Fruit fly (Drosophila melanogaster) whole organism, embryonic: Measurements from ENCODE around the gene MESR6.

Experiments
- ATbp ChIP-seq: fragments of 200-800 bp; sonication (Bioruptor generic); optimal IDR thresholded peaks from 2 replicates; lab custom pipeline; 2017; ENCODE audit warnings: missing biosample characterization, mild to moderate bottlenecking, missing genetic modification characterization, missing genetic modification reagents
- Abd-B ChIP-seq: fragments of 200-800 bp; sonication (Bioruptor generic); optimal IDR thresholded peaks from 2 replicates; lab custom pipeline; 2018; ENCODE audit warnings: missing biosample characterization, mild to moderate bottlenecking, missing genetic modification characterization, moderate library complexity
- Adf1 ChIP-seq: fragments of 200-800 bp; sonication (Bioruptor generic); IDR thresholded peaks from 2 replicates; pipeline ENCODE4 v1.3.6; 2022; ENCODE audit warnings: missing biosample characterization, missing genetic modification characterization
- Atf3 ChIP-seq: fragments of 200-800 bp; sonication (Bioruptor generic); optimal IDR thresholded peaks from 3 replicates; lab custom pipeline; 2016; ENCODE audit warnings: missing biosample characterization, missing genetic modification characterization
- BtbVII ChIP-seq: fragments of 200-800 bp; sonication (Bioruptor generic); optimal IDR thresholded peaks from 3 replicates; lab custom pipeline; 2017; ENCODE audit warnings: missing biosample characterization, mild to moderate bottlenecking, missing genetic modification characterization
- CG10462 ChIP-seq: fragments of 200-800 bp; sonication (Bioruptor generic); optimal IDR thresholded peaks from 2 replicates; lab custom pipeline; 2016; ENCODE audit warnings: missing biosample characterization, missing genetic modification characterization
- CG11085 ChIP-seq: fragments of 200-800 bp; sonication (Bioruptor generic); IDR thresholded peaks from 2 replicates; pipeline ENCODE4 v1.3.6; 2022; ENCODE audit warnings: missing biosample characterization, missing genetic modification characterization
- CG11696 ChIP-seq: fragments of 200-800 bp; sonication (Bioruptor generic); IDR thresholded peaks from 2 replicates; pipeline ENCODE4 v1.3.6; 2022; ENCODE audit warnings: missing biosample characterization, missing genetic modification characterization
- CG1233 ChIP-seq: fragments of 200-800 bp; sonication (Bioruptor generic); optimal IDR thresholded peaks from 4 replicates; lab custom pipeline; 2018; ENCODE audit warnings: missing biosample characterization, mild to moderate bottlenecking, missing genetic modification characterization
- CG12659 ChIP-seq: fragments of 200-800 bp; sonication (Bioruptor generic); optimal IDR thresholded peaks from 3 replicates; lab custom pipeline; 2017; ENCODE audit warnings: mild to moderate bottlenecking, missing biosample characterization, missing genetic modification reagents, missing genetic modification characterization
- CG14667 ChIP-seq: fragments of 200-800 bp; sonication (Bioruptor generic); IDR thresholded peaks from 2 replicates; pipeline ENCODE4 v1.3.6; 2022; ENCODE audit warnings: missing biosample characterization, missing genetic modification characterization
- CG15514 ChIP-seq: fragments of 200-800 bp; sonication (Bioruptor generic); optimal IDR thresholded peaks from 3 replicates; lab custom pipeline; 2017; ENCODE audit warnings: missing biosample characterization, missing genetic modification characterization, mild to moderate bottlenecking, moderate library complexity, missing genetic modification reagents
- CG16863 ChIP-seq: fragments of 200-800 bp; sonication (Bioruptor generic); optimal IDR thresholded peaks from 3 replicates; lab custom pipeline; 2016; ENCODE audit warnings: missing biosample characterization, missing genetic modification characterization
- CG2120 ChIP-seq: fragments of 200-800 bp; sonication (Bioruptor generic); optimal IDR thresholded peaks from 3 replicates; lab custom pipeline; 2016; ENCODE audit warnings: missing biosample characterization, missing genetic modification characterization
- CG2129 ChIP-seq: fragments of 200-800 bp; sonication (Bioruptor generic); IDR thresholded peaks from 2 replicates; pipeline ENCODE4 v1.3.6; 2022; ENCODE audit warnings: missing biosample characterization, missing genetic modification characterization; ENCODE audit not compliant: partially characterized antibody
- CG2889 ChIP-seq: fragments of 200-800 bp; sonication (Bioruptor generic); IDR thresholded peaks from 3 replicates; pipeline ENCODE4 v1.3.6; 2022; ENCODE audit warnings: missing biosample characterization, missing genetic modification characterization
- CG30403 ChIP-seq: fragments of 200-800 bp; sonication (Bioruptor generic); optimal IDR thresholded peaks from 3 replicates; lab custom pipeline; 2016; ENCODE audit warnings: missing biosample characterization, missing genetic modification characterization
- CG34224 ChIP-seq: fragments of 200-800 bp; sonication (Bioruptor generic); IDR thresholded peaks from 3 replicates; pipeline ENCODE4 v1.3.6; 2022; ENCODE audit warnings: missing biosample characterization, missing genetic modification characterization; ENCODE audit not compliant: partially characterized antibody
- CG3847 ChIP-seq: fragments of 200-800 bp; sonication (Bioruptor generic); IDR thresholded peaks from 2 replicates; pipeline ENCODE4 v1.3.6; 2022; ENCODE audit warnings: missing biosample characterization, missing genetic modification characterization
- CG4282 ChIP-seq: fragments of 200-800 bp; sonication (Bioruptor generic); optimal IDR thresholded peaks from 2 replicates; lab custom pipeline; 2016; ENCODE audit warnings: missing biosample characterization, missing genetic modification characterization
- CG5245 ChIP-seq: fragments of 200-800 bp; sonication (Bioruptor generic); optimal IDR thresholded peaks from 3 replicates; lab custom pipeline; 2016; ENCODE audit warnings: missing biosample characterization, missing genetic modification characterization
- CG6654 ChIP-seq: fragments of 200-800 bp; sonication (Bioruptor generic); optimal IDR thresholded peaks from 2 replicates; lab custom pipeline; 2017; ENCODE audit warnings: missing biosample characterization, mild to moderate bottlenecking, missing genetic modification characterization
- CG7372 ChIP-seq: fragments of 200-800 bp; sonication (Bioruptor generic); IDR thresholded peaks from 2 replicates; pipeline ENCODE4 v1.3.6; 2022; ENCODE audit warnings: missing biosample characterization, missing genetic modification characterization
- CG8290 ChIP-seq, 3 experiments: fragments of 200-800 bp; sonication (Bioruptor generic); optimal IDR thresholded peaks; 2 replicates each; lab custom pipeline; 2016 to 2019; ENCODE audit warnings: missing biosample characterization in 3 of 3, missing genetic modification characterization in 3 of 3, mild to moderate bottlenecking in 2 of 3, moderate library complexity in 1 of 3
- CG9932 ChIP-seq: fragments of 200-800 bp; sonication (Bioruptor generic); IDR thresholded peaks from 2 replicates; pipeline ENCODE4 v1.3.6; 2022; ENCODE audit warnings: missing biosample characterization, missing genetic modification characterization
- GATAe ChIP-seq: fragments of 200-800 bp; sonication (Bioruptor generic); conservative IDR thresholded peaks from 2 replicates; pipeline ENCODE4 v1.3.6; 2022; ENCODE audit warnings: missing biosample characterization, missing genetic modification characterization
- MTF-1 ChIP-seq: fragments of 200-800 bp; sonication (Bioruptor generic); optimal IDR thresholded peaks from 2 replicates; lab custom pipeline; 2018; ENCODE audit warnings: missing biosample characterization, mild to moderate bottlenecking, missing genetic modification characterization, borderline replicate concordance
- Nf-YC ChIP-seq: fragments of 200-800 bp; optimal IDR thresholded peaks from 3 replicates; lab custom pipeline; 2019; ENCODE audit warnings: missing biosample characterization, mild to moderate bottlenecking, missing genetic modification characterization, moderate library complexity
- Ptx1 ChIP-seq: fragments of 200-800 bp; sonication (Bioruptor generic); IDR thresholded peaks from 2 replicates; pipeline ENCODE4 v1.3.6; 2022; ENCODE audit warnings: missing biosample characterization, missing genetic modification characterization
- Sox102F ChIP-seq: fragments of 200-800 bp; sonication (Bioruptor generic); optimal IDR thresholded peaks from 2 replicates; lab custom pipeline; 2018; ENCODE audit warnings: missing biosample characterization, mild to moderate bottlenecking, missing genetic modification characterization, moderate library complexity
- Taf1 ChIP-seq: fragments of 200-800 bp; sonication (Bioruptor generic); IDR thresholded peaks from 2 replicates; pipeline ENCODE4 v1.3.6; 2022; ENCODE audit warnings: missing biosample characterization, missing genetic modification characterization
- Xbp1 ChIP-seq: fragments of 200-800 bp; sonication (Bioruptor generic); optimal IDR thresholded peaks from 3 replicates; lab custom pipeline; 2016; ENCODE audit warnings: missing biosample characterization, mild to moderate bottlenecking, missing genetic modification characterization
- abd-A ChIP-seq: fragments of 200-800 bp; sonication (Bioruptor generic); optimal IDR thresholded peaks from 3 replicates; lab custom pipeline; 2019; ENCODE audit warnings: missing biosample characterization, mild to moderate bottlenecking, missing genetic modification characterization, moderate library complexity
- dm ChIP-seq: fragments of 200-800 bp; sonication (Bioruptor generic); optimal IDR thresholded peaks from 3 replicates; lab custom pipeline; 2016; ENCODE audit warnings: missing biosample characterization, missing genetic modification characterization
- dmrt11E ChIP-seq: fragments of 200-800 bp; sonication (Bioruptor generic); optimal IDR thresholded peaks from 3 replicates; lab custom pipeline; 2018; ENCODE audit warnings: missing biosample characterization, mild to moderate bottlenecking, missing genetic modification characterization, moderate library complexity
- fd64A ChIP-seq: fragments of 200-800 bp; sonication (Bioruptor generic); optimal IDR thresholded peaks from 3 replicates; lab custom pipeline; 2018; ENCODE audit warnings: missing biosample characterization, mild to moderate bottlenecking, missing genetic modification characterization
- fd96Cb ChIP-seq: fragments of 200-800 bp; sonication (Bioruptor generic); optimal IDR thresholded peaks from 2 replicates; lab custom pipeline; 2018; ENCODE audit warnings: missing biosample characterization, mild to moderate bottlenecking, missing genetic modification characterization, moderate library complexity
- gcm2 ChIP-seq: fragments of 200-800 bp; sonication (Bioruptor generic); optimal IDR thresholded peaks from 2 replicates; lab custom pipeline; 2016; ENCODE audit warnings: missing biosample characterization, missing genetic modification characterization
- ham ChIP-seq: fragments of 200-800 bp; sonication (Bioruptor generic); IDR thresholded peaks from 2 replicates; pipeline ENCODE4 v1.3.6; 2022; ENCODE audit warnings: missing biosample characterization, missing genetic modification characterization
- jigr1 ChIP-seq: fragments of 200-800 bp; sonication (Bioruptor generic); IDR thresholded peaks from 3 replicates; pipeline ENCODE4 v1.3.6; 2022; ENCODE audit warnings: missing biosample characterization, missing genetic modification characterization
- lbe ChIP-seq: fragments of 200-800 bp; sonication (Bioruptor generic); optimal IDR thresholded peaks from 2 replicates; lab custom pipeline; 2016; ENCODE audit warnings: missing biosample characterization, mild to moderate bottlenecking, missing genetic modification characterization
- nau ChIP-seq: fragments of 200-800 bp; sonication (Bioruptor generic); optimal IDR thresholded peaks from 3 replicates; lab custom pipeline; 2017; ENCODE audit warnings: missing biosample characterization, mild to moderate bottlenecking, missing genetic modification characterization, missing genetic modification reagents
- slp2 ChIP-seq: fragments of 200-800 bp; sonication (Bioruptor generic); optimal IDR thresholded peaks from 2 replicates; lab custom pipeline; 2016; ENCODE audit warnings: missing biosample characterization, missing genetic modification characterization
- stc ChIP-seq: fragments of 200-800 bp; sonication (Bioruptor generic); IDR thresholded peaks from 2 replicates; pipeline ENCODE4 v1.3.6; 2022; ENCODE audit warnings: missing biosample characterization, missing genetic modification characterization
- tgo ChIP-seq: fragments of 200-800 bp; sonication (Bioruptor generic); IDR thresholded peaks from 3 replicates; pipeline ENCODE4 v1.3.6; 2022; ENCODE audit warnings: missing biosample characterization, missing genetic modification characterization
- tio ChIP-seq: fragments of 200-800 bp; sonication (Bioruptor generic); optimal IDR thresholded peaks from 2 replicates; lab custom pipeline; 2017; ENCODE audit warnings: missing biosample characterization, missing genetic modification characterization, inconsistent platforms
- wdn ChIP-seq: fragments of 200-800 bp; sonication (Bioruptor generic); IDR thresholded peaks from 2 replicates; pipeline ENCODE4 v1.3.6; 2022; ENCODE audit warnings: missing biosample characterization, missing genetic modification characterization
- zfh2 ChIP-seq: fragments of 200-800 bp; sonication (Bioruptor generic); optimal IDR thresholded peaks from 2 replicates; lab custom pipeline; 2016; ENCODE audit warnings: missing biosample characterization, missing genetic modification characterization

The MESR6 gene

dm6 chr3L:19092125-19093058 lies at the start of gene MESR6:
Gene MESR6, plus strand, starts transcription at chr3L:19092670.
- TF ChIP-seq CG30403 (GFP tag; lab: Kevin White, UChicago) (peak; percentile 31), nau (GFP tag; lab: Kevin White, UChicago) (no peak), Taf1 (GFP tag; lab: Robert Waterston, UW) (no peak), lbe (GFP tag; lab: Kevin White, UChicago) (peak; percentile 21), jigr1 (GFP tag; lab: Robert Waterston, UW) (no peak), CG6654 (GFP tag; lab: Kevin White, UChicago) (no peak), Xbp1 (GFP tag; lab: Kevin White, UChicago) (peak; percentile 2), tgo (GFP tag; lab: Robert Waterston, UW) (peak; percentile 11; the same call in 2 of the 3 replicates), CG34224 (peak; percentile 92), fd64A (GFP tag; lab: Kevin White, UChicago) (no peak), CG11085 (GFP tag; lab: Robert Waterston, UW) (no peak), Nf-YC (tag; lab: Kevin White, UChicago) (no peak), fd96Cb (no peak), MTF-1 (GFP tag; lab: Kevin White, UChicago) (no peak), CG5245 (GFP tag; lab: Kevin White, UChicago) (no peak), CG10462 (GFP tag; lab: Kevin White, UChicago) (no peak), CG16863 (GFP tag; lab: Kevin White, UChicago) (no peak), CG14667 (no peak), abd-A (no peak), Sox102F (GFP tag; lab: Kevin White, UChicago) (peak; percentile 58), Adf1 (no peak), BtbVII (GFP tag; lab: Kevin White, UChicago) (no peak), slp2 (no peak), Atf3 (no peak), CG8290 (GFP tag; optimal IDR thresholded peaks at IDR 0.05; lab: Kevin White, UChicago) (no peak), CG8290 (tag; optimal IDR thresholded peaks at IDR 0.05; lab: Kevin White, UChicago) (peak in 1 of 2 experiments; percentile 68), ham (GFP tag; lab: Robert Waterston, UW) (no peak), GATAe (no peak), CG12659 (GFP tag; lab: Kevin White, UChicago) (peak; percentile 61), CG3847 (GFP tag; lab: Robert Waterston, UW) (no peak; the same call in 1 of the 2 replicates), dmrt11E (tag; lab: Kevin White, UChicago) (no peak), ATbp (GFP tag; lab: Kevin White, UChicago) (no peak), CG2120 (GFP tag; lab: Kevin White, UChicago) (peak; percentile 14), stc (GFP tag; lab: Robert Waterston, UW) (0 out of 2 replicates have a peak, but pooled peaks have one; percentile 23), CG2129 (GFP tag; lab: Robert Waterston, UW) (peak; percentile 58), CG15514 (GFP tag; lab: Kevin White, UChicago) (peak; percentile 24), Abd-B (GFP tag; lab: Kevin White, UChicago) (no peak), gcm2 (GFP tag; lab: Kevin White, UChicago) (no peak), CG11696 (GFP tag; lab: Robert Waterston, UW) (no peak), zfh2 (GFP tag; lab: Kevin White, UChicago) (no peak), dm (GFP tag; lab: Kevin White, UChicago) (no peak), Ptx1 (no peak), CG7372 (GFP tag; lab: Robert Waterston, UW) (no peak), CG9932 (GFP tag; lab: Robert Waterston, UW) (peak; percentile 3; the same call in 1 of the 2 replicates), CG1233 (no peak), wdn (GFP tag; lab: Robert Waterston, UW) (no peak), tio (GFP tag; lab: Kevin White, UChicago) (no peak), CG2889 (GFP tag; lab: Robert Waterston, UW) (no peak), CG4282 (no peak)
